Fruit fly (Drosophila melanogaster): ENCODE data around the gene CG6282.
A peak's percentile ranks its signal among the peaks of the same experiment; 100 is the strongest.

CG6282 gene

dm6 chr3L:8603880-8604692 is at the start of gene CG6282, which contains the start of gene CG5989 (continued):
- TF ChIP-seq CG1529 (GFP tag; optimal IDR thresholded peaks at IDR 0.05): no peak
- TF ChIP-seq prd (optimal IDR thresholded peaks at IDR 0.05): no peak
- TF ChIP-seq prd (GFP tag; IDR thresholded peaks at IDR 0.05): 0 out of 3 replicates have a peak, but pooled peaks have one; percentile 35
- TF ChIP-seq trem (tag; optimal IDR thresholded peaks at IDR 0.05): peak; percentile 84
- no peak for TF ChIP-seq CG7839 (tag; optimal IDR thresholded peaks at IDR 0.05)
- no peak; the same call in 1 of the 2 replicates for TF ChIP-seq CG10959 (GFP tag; IDR thresholded peaks at IDR 0.05)
- TF ChIP-seq CG2120 (GFP tag; optimal IDR thresholded peaks at IDR 0.05): peak; percentile 70
- peak; percentile 13 for TF ChIP-seq org-1 (GFP tag; optimal IDR thresholded peaks at IDR 0.05)
- TF ChIP-seq Deaf1 (tag; optimal IDR thresholded peaks at IDR 0.05): peak; percentile 14
- peak; percentile 23; the same call in 1 of the 2 replicates for TF ChIP-seq sob (GFP tag; IDR thresholded peaks at IDR 0.05)
- TF ChIP-seq ro (GFP tag; IDR thresholded peaks at IDR 0.05): no peak
- peak; percentile 65 for TF ChIP-seq row (GFP tag; IDR thresholded peaks at IDR 0.05)
- TF ChIP-seq Asciz (GFP tag; optimal IDR thresholded peaks at IDR 0.05): no peak
- no peak for TF ChIP-seq CG14667 (GFP tag; IDR thresholded peaks at IDR 0.05)
- peak; percentile 60 for TF ChIP-seq unpg (GFP tag; optimal IDR thresholded peaks at IDR 0.05)
- TF ChIP-seq pzg (GFP tag; optimal IDR thresholded peaks at IDR 0.05): peak; percentile 83
- TF ChIP-seq CG13296 (GFP tag; optimal IDR thresholded peaks at IDR 0.05): no peak
- TF ChIP-seq CG2199 (GFP tag; IDR thresholded peaks at IDR 0.05): no peak
- no peak for TF ChIP-seq CG3838 (GFP tag; optimal IDR thresholded peaks at IDR 0.05)
- TF ChIP-seq CG17568 (GFP tag; optimal IDR thresholded peaks at IDR 0.05): peak; percentile 19
- TF ChIP-seq CG13775 (GFP tag; optimal IDR thresholded peaks at IDR 0.05): peak; percentile 33
- TF ChIP-seq CG4730 (GFP tag; IDR thresholded peaks at IDR 0.05): no peak
- TF ChIP-seq CG10565 (GFP tag; optimal IDR thresholded peaks at IDR 0.05): no peak
- peak in 1 of 3 experiments; percentile 49 for TF ChIP-seq Stat92E (GFP tag; optimal IDR thresholded peaks at IDR 0.05)
- peak; percentile 73 for TF ChIP-seq BEAF-32 (GFP tag; optimal IDR thresholded peaks at IDR 0.05)
- TF ChIP-seq Dfd (GFP tag; optimal IDR thresholded peaks at IDR 0.05): no peak
- TF ChIP-seq sc (optimal IDR thresholded peaks at IDR 0.05): no peak
- TF ChIP-seq sc (GFP tag; optimal IDR thresholded peaks at IDR 0.05): no peak
- TF ChIP-seq Ets97D (GFP tag; optimal IDR thresholded peaks at IDR 0.05): peak; percentile 79
- peak; percentile 59 for TF ChIP-seq CG1603 (tag; optimal IDR thresholded peaks at IDR 0.05)
- no peak for TF ChIP-seq hkb (optimal IDR thresholded peaks at IDR 0.05)
- TF ChIP-seq hkb (GFP tag; IDR thresholded peaks at IDR 0.05): peak; percentile 57
- TF ChIP-seq ftz-f1 (GFP tag; optimal IDR thresholded peaks at IDR 0.05): peak; percentile 18
- TF ChIP-seq lab (GFP tag; optimal IDR thresholded peaks at IDR 0.05): peak; percentile 71
- no peak for TF ChIP-seq klu (GFP tag; IDR thresholded peaks at IDR 0.05)
- no peak for TF ChIP-seq cato (GFP tag; optimal IDR thresholded peaks at IDR 0.05; ENCODE audit: borderline replicate concordance)
- peak; percentile 24 for TF ChIP-seq CG2712 (tag; optimal IDR thresholded peaks at IDR 0.05)
- TF ChIP-seq wor (GFP tag; IDR thresholded peaks at IDR 0.05): 0 out of 2 replicates have a peak, but pooled peaks have one; percentile 18
- no peak for TF ChIP-seq CG6254 (GFP tag; optimal IDR thresholded peaks at IDR 0.05)
- TF ChIP-seq gro (GFP tag; optimal IDR thresholded peaks at IDR 0.05): no peak
- TF ChIP-seq CG3847 (GFP tag; IDR thresholded peaks at IDR 0.05): 0 out of 2 replicates have a peak, but pooled peaks have one; percentile 26
- TF ChIP-seq CG8290 (GFP tag; optimal IDR thresholded peaks at IDR 0.05): no peak
- peak in 1 of 2 experiments; percentile 45 for TF ChIP-seq CG8290 (tag; optimal IDR thresholded peaks at IDR 0.05)
- peak; percentile 46 for TF ChIP-seq HLH54F (GFP tag; optimal IDR thresholded peaks at IDR 0.05)
- peak; percentile 89 to 98 for TF ChIP-seq crp (GFP tag; optimal IDR thresholded peaks at IDR 0.05)
- TF ChIP-seq CG16779 (GFP tag; IDR thresholded peaks at IDR 0.05): peak; percentile 62; the same call in 1 of the 2 replicates
- TF ChIP-seq Oaz (GFP tag; IDR thresholded peaks at IDR 0.05): no peak
- peak; percentile 34 for TF ChIP-seq onecut (GFP tag; IDR thresholded peaks at IDR 0.05)
- TF ChIP-seq Dek (tag; optimal IDR thresholded peaks at IDR 0.05): peak; percentile 48
- no peak for TF ChIP-seq CG32767 (GFP tag; IDR thresholded peaks at IDR 0.05)

Data from whole organism, embryonic.